Worm (Caenorhabditis elegans) whole organism, early embryonic: Measurements from ENCODE around the gene sma-10.

ENCODE experiments used
- B0310.2 ChIP-seq: sonication (generic microtip); optimal IDR thresholded peaks from 2 replicates; lab custom pipeline; 2016; ENCODE audit warnings: mild to moderate bottlenecking, missing genetic modification characterization, missing compliant biosample characterization
- F13C5.2 ChIP-seq: sonication (generic microtip); optimal IDR thresholded peaks from 2 replicates; lab custom pipeline; 2017; ENCODE audit warnings: mild to moderate bottlenecking, missing genetic modification characterization, inconsistent platforms, missing compliant biosample characterization
- aly-1 ChIP-seq: sonication (generic microtip); optimal IDR thresholded peaks from 2 replicates; lab custom pipeline; 2016; ENCODE audit warnings: missing genetic modification characterization, missing compliant biosample characterization
- ama-1 ChIP-seq: fragments of 150-350 bp; optimal IDR thresholded peaks from 2 replicates; lab custom pipeline; 2014
- ceh-13 ChIP-seq: fragments of 200-800 bp; sonication (Bioruptor generic); optimal IDR thresholded peaks from 2 replicates; lab custom pipeline; 2018; ENCODE audit warnings: mild to moderate bottlenecking, missing genetic modification characterization, missing compliant biosample characterization
- ceh-36 ChIP-seq: sonication (generic microtip); optimal IDR thresholded peaks from 2 replicates; lab custom pipeline; 2016; ENCODE audit warnings: missing genetic modification characterization, inconsistent platforms, missing compliant biosample characterization
- ets-7 ChIP-seq: sonication (generic microtip); optimal IDR thresholded peaks from 2 replicates; lab custom pipeline; 2016; ENCODE audit warnings: missing genotype, missing genetic modification characterization, missing compliant biosample characterization
- flt-1 ChIP-seq: fragments of 200-800 bp; sonication (Bioruptor generic); IDR thresholded peaks from 2 replicates; pipeline ENCODE4 v1.3.6; 2022; ENCODE audit warnings: missing genetic modification characterization, missing compliant biosample characterization
- hmbx-1 ChIP-seq: sonication (generic microtip); optimal IDR thresholded peaks from 2 replicates; lab custom pipeline; 2016; ENCODE audit warnings: mild to moderate bottlenecking, missing genetic modification characterization, missing compliant biosample characterization
- hmg-4 ChIP-seq: fragments of 200-800 bp; sonication (Bioruptor generic); optimal IDR thresholded peaks from 2 replicates; lab custom pipeline; 2018; ENCODE audit warnings: mild to moderate bottlenecking, missing genetic modification characterization, missing compliant biosample characterization
- hnd-1 ChIP-seq: sonication (generic microtip); optimal IDR thresholded peaks from 2 replicates; lab custom pipeline; 2016; ENCODE audit warnings: missing genetic modification characterization, missing compliant biosample characterization
- pes-1 ChIP-seq: fragments of 200-800 bp; sonication (Bioruptor generic); IDR thresholded peaks from 2 replicates; pipeline ENCODE4 v1.3.6; 2022; ENCODE audit warnings: missing genetic modification reagents, missing genetic modification characterization, missing compliant biosample characterization
- scrt-1 ChIP-seq: fragments of 200-800 bp; sonication (Bioruptor generic); IDR thresholded peaks from 2 replicates; pipeline ENCODE4 v1.3.6; 2022; ENCODE audit warnings: missing genetic modification characterization, missing compliant biosample characterization
- sea-1 ChIP-seq: fragments of 200-800 bp; sonication (Bioruptor generic); conservative IDR thresholded peaks from 2 replicates; pipeline ENCODE4 v1.3.6; 2022; ENCODE audit warnings: missing genetic modification characterization, missing compliant biosample characterization
- tbx-11 ChIP-seq: fragments of 200-800 bp; sonication (Bioruptor generic); IDR thresholded peaks from 2 replicates; pipeline ENCODE4 v1.3.6; 2022; ENCODE audit warnings: missing genetic modification characterization, missing compliant biosample characterization
- tbx-37 ChIP-seq: fragments of 200-800 bp; sonication (Bioruptor generic); conservative IDR thresholded peaks from 2 replicates; pipeline ENCODE4 v1.3.6; 2022; ENCODE audit warnings: missing genetic modification reagents, missing genetic modification characterization, missing compliant biosample characterization
- tra-4 ChIP-seq: sonication (generic microtip); optimal IDR thresholded peaks from 2 replicates; lab custom pipeline; 2017; ENCODE audit warnings: missing genetic modification characterization, missing compliant biosample characterization

sma-10 gene

DNA sequence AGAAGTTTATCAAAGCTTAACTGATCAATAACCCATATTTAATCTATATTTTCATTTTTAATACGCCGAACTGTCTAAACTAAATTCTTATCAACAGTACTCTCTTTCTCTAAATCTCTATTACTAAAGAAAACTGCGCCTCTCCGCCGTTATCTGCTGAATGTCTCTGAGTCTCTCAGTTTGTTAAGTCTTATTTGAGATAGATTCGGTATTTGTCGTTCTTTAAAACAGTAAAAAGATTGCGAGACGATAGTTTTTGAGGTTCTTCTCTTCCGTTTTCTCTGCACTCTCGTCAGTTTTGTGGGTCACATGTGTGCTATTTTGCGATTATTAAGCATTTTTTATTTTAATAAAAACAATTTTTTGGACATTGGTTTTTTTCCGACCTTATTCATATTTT lies at the start of gene sma-10:
Gene sma-10, plus strand, starts transcription at position 236 of the 400 bp plus-strand sequence.
- TF ChIP-seq ama-1 (lab: Kevin White, UChicago) (no peak), hmg-4 (GFP tag; lab: Kevin White, UChicago) (no peak), pes-1 (GFP tag; lab: Robert Waterston, UW) (no peak), hnd-1 (tag; lab: Kevin White, UChicago) (no peak)

- TF ChIP-seq tbx-11 (GFP tag; lab: Robert Waterston, UW) (no peak), ama-1 (lab: Kevin White, UChicago) (no peak), F13C5.2 (no peak), tbx-37 (GFP tag; lab: Robert Waterston, UW) (no peak), pes-1 (GFP tag; lab: Robert Waterston, UW) (no peak), hmbx-1 (no peak), flt-1 (no peak), hmg-4 (GFP tag; lab: Kevin White, UChicago) (no peak), aly-1 (tag; lab: Kevin White, UChicago) (no peak), scrt-1 (no peak), hnd-1 (tag; lab: Kevin White, UChicago) (no peak), ets-7 (tag; lab: Kevin White, UChicago) (no peak), ceh-36 (no peak), tra-4 (no peak), sea-1 (GFP tag; lab: Robert Waterston, UW) (no peak), ceh-13 (no peak), B0310.2 (tag; lab: Kevin White, UChicago) (no peak)
These were observed 42.5 kb upstream of the sma-10 start, which contains the start of gene gtf-2H1 for ce11 chrIV:231673-232072. Gene gtf-2H1, minus strand, starts transcription at chrIV:231773.

- TF ChIP-seq hnd-1 (tag; lab: Kevin White, UChicago): no peak
- no peak for TF ChIP-seq ama-1 (lab: Kevin White, UChicago)
- no peak for TF ChIP-seq ets-7 (tag; lab: Kevin White, UChicago)
- TF ChIP-seq sea-1 (GFP tag; lab: Robert Waterston, UW): no peak
- TF ChIP-seq ceh-13: no peak
- no peak for TF ChIP-seq aly-1 (tag; lab: Kevin White, UChicago)
These were observed 38.1 kb upstream of the sma-10 start for ce11 chrIV:236138-236537.

DNA sequence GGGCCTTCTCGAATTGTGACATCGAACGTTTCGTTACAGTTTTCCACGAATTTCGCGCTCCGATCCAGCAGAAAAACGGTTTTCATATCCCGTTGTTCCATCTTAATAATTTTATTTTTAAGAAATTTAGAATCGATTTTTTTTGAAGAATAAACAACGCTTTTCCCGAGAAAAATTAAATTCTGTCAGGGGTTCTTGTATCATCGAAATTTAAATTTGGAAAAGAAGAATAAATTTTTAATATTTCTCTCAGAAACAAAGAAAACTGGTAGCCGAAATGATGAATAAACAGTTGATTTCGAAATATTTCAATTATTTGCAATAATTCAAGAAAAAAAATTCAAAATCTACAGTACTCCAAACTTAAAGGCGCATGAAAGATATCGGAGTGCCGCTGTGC lies 36.9 kb upstream of the sma-10 start, which contains the start of gene ints-13:
Gene ints-13, minus strand, starts transcription at position 101 of the 400 bp plus-strand sequence.
- TF ChIP-seq ets-7 (tag; lab: Kevin White, UChicago) (no peak), ama-1 (lab: Kevin White, UChicago) (peak; percentile 20)

DNA sequence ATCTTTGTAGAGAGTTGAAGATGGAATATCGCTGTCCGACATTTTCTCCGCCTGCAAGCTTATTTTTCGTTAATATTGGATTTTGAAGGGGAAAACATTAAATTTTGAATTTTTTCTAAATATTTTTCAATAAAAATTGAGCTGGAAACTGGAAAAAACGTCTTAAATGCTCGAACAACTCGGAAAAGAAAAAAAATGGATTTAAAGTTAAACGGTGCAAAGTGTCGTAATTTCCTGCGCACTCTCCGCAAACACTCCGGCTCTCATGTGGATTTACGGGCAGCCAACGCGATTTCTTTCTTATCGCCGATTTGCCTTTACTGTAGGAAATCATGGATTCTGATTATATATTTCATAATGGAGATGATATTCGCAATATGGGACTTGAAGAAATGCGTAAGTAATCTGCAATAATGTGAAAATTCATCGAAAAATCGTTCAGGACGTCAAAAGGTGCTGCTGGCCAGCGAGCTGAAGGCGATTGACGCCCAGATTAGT lies 33.9 kb upstream of the sma-10 start, which contains the start of the genes fnta-1 and cogc-8:
Gene fnta-1, minus strand, starts transcription at position 51 of the 498 bp plus-strand sequence.
Gene cogc-8, plus strand, starts transcription at position 195 of the 498 bp plus-strand sequence.
- TF ChIP-seq tra-4 (no peak), flt-1 (no peak), ceh-36 (no peak), F13C5.2 (peak; percentile 16)

DNA sequence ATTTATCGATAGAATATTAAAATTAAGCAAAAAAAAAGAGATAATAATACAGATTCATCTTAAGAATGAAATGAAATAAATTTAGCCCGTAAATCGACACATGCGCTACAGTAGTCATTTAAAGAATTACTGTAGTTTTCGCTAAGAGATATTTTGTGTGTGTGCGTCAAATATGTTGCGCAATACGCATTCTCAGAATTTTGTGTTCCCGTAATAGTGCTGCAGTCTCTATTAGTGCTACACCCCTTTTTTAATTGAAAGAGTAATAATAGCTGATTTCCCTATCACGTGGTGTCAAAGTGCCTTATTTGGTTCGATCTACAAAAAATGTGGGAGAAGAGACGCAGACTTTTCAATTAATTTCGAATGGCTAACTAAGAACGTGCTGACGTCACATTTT lies 29.9 kb upstream of the sma-10 start:
- TF ChIP-seq hnd-1 (tag; lab: Kevin White, UChicago) (no peak), sea-1 (GFP tag; lab: Robert Waterston, UW) (no peak), ets-7 (tag; lab: Kevin White, UChicago) (no peak), tra-4 (no peak), flt-1 (no peak), ceh-36 (no peak), B0310.2 (tag; lab: Kevin White, UChicago) (no peak), aly-1 (tag; lab: Kevin White, UChicago) (no peak), tbx-11 (GFP tag; lab: Robert Waterston, UW) (no peak), ama-1 (lab: Kevin White, UChicago) (no peak), hmbx-1 (no peak), F13C5.2 (no peak), ceh-13 (no peak), hmg-4 (GFP tag; lab: Kevin White, UChicago) (no peak), tbx-37 (GFP tag; lab: Robert Waterston, UW) (no peak), scrt-1 (no peak), pes-1 (GFP tag; lab: Robert Waterston, UW) (no peak)

ce11 chrIV:244843-245242 lies 29.4 kb upstream of the sma-10 start, which contains the start of gene aass-1:
Gene aass-1, plus strand, starts transcription at chrIV:245143.
- no peak for TF ChIP-seq hmbx-1
- TF ChIP-seq ama-1 (lab: Kevin White, UChicago): no peak
- TF ChIP-seq ets-7 (tag; lab: Kevin White, UChicago): no peak
- TF ChIP-seq sea-1 (GFP tag; lab: Robert Waterston, UW): no peak
- TF ChIP-seq flt-1: no peak
- no peak for TF ChIP-seq B0310.2 (tag; lab: Kevin White, UChicago)

DNA sequence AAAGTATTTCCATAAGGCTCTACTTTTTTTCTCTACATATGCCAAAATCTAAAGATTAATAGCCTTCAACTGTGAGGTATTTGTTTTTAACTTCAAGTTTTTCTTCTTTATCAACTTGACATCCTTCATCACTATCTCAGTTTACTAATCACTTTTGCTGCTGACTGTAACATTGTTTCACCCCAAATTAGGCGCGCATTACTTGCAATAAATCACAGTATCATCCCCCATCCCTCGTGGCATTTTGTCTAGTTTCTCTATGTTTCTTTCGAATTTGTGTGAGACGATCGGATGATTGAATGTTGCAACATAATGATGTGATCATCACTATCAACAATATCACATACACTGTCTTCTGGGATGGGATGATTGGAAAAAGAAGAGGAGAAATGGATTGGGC lies 26.7 kb upstream of the sma-10 start:
- TF ChIP-seq ceh-36: no peak
- TF ChIP-seq B0310.2 (tag; lab: Kevin White, UChicago): no peak
- TF ChIP-seq hmbx-1: no peak
- no peak for TF ChIP-seq tbx-37 (GFP tag; lab: Robert Waterston, UW)
- no peak for TF ChIP-seq ceh-13
- no peak for TF ChIP-seq flt-1
- no peak for TF ChIP-seq F13C5.2
- no peak for TF ChIP-seq ets-7 (tag; lab: Kevin White, UChicago)
- TF ChIP-seq hmg-4 (GFP tag; lab: Kevin White, UChicago): no peak
- TF ChIP-seq hnd-1 (tag; lab: Kevin White, UChicago): no peak
- TF ChIP-seq pes-1 (GFP tag; lab: Robert Waterston, UW): no peak
- no peak for TF ChIP-seq tra-4
- no peak for TF ChIP-seq sea-1 (GFP tag; lab: Robert Waterston, UW)
- no peak for TF ChIP-seq tbx-11 (GFP tag; lab: Robert Waterston, UW)
- TF ChIP-seq scrt-1: no peak
- TF ChIP-seq ama-1 (lab: Kevin White, UChicago): no peak
- TF ChIP-seq aly-1 (tag; lab: Kevin White, UChicago): no peak
